Worm (Caenorhabditis elegans) whole organism, young adult: Measurements from ENCODE around the gene B0496.6.

Experiments
- D2030.7 ChIP-seq: fragments of 200-800 bp; sonication (Bioruptor generic); IDR thresholded peaks from 2 replicates; pipeline ENCODE4 v1.3.6; 2022; ENCODE audit warnings: missing genetic modification reagents, missing genetic modification characterization, missing compliant biosample characterization
- F22D6.2 ChIP-seq: sonication (generic microtip); optimal IDR thresholded peaks from 2 replicates; lab custom pipeline; 2016; ENCODE audit warnings: mild to moderate bottlenecking, missing genetic modification characterization, missing compliant biosample characterization
- F39B2.1 ChIP-seq: fragments of 200-800 bp; sonication (Bioruptor generic); IDR thresholded peaks from 2 replicates; pipeline ENCODE4 v1.3.6; 2022; ENCODE audit warnings: missing genetic modification reagents, missing genetic modification characterization, missing compliant biosample characterization
- F52B5.7 ChIP-seq: sonication (generic microtip); optimal IDR thresholded peaks from 2 replicates; lab custom pipeline; 2016; ENCODE audit warnings: mild to moderate bottlenecking, missing genetic modification characterization, missing compliant biosample characterization
- F55B11.4 ChIP-seq: sonication (generic microtip); optimal IDR thresholded peaks from 2 replicates; lab custom pipeline; 2016; ENCODE audit warnings: missing compliant biosample characterization, missing genetic modification characterization, borderline replicate concordance; ENCODE audit not compliant: insufficient read depth
- T26A5.8 ChIP-seq: sonication (generic microtip); optimal IDR thresholded peaks from 2 replicates; lab custom pipeline; 2016; ENCODE audit warnings: missing genetic modification characterization, missing compliant biosample characterization
- Y53G8AR.9 ChIP-seq: fragments of 200-800 bp; sonication (Bioruptor generic); conservative IDR thresholded peaks from 2 replicates; pipeline ENCODE4 v1.3.6; 2022; ENCODE audit warnings: missing genetic modification reagents, missing genetic modification characterization, missing compliant biosample characterization
- Y67H2A.10 ChIP-seq: fragments of 200-800 bp; sonication (Bioruptor generic); conservative IDR thresholded peaks from 2 replicates; pipeline ENCODE4 v1.3.6; 2022; ENCODE audit warnings: missing genetic modification reagents, missing genetic modification characterization, missing compliant biosample characterization
- akir-1 ChIP-seq: fragments of 200-800 bp; sonication (Bioruptor generic); optimal IDR thresholded peaks from 2 replicates; lab custom pipeline; 2018; ENCODE audit warnings: mild to moderate bottlenecking, missing genetic modification characterization, moderate library complexity, missing compliant biosample characterization
- atf-7 ChIP-seq: sonication (generic microtip); optimal IDR thresholded peaks from 2 replicates; lab custom pipeline; 2017; ENCODE audit warnings: mild to moderate bottlenecking, missing genetic modification characterization, missing compliant biosample characterization
- attf-3 ChIP-seq: fragments of 200-800 bp; sonication (Bioruptor generic); conservative IDR thresholded peaks from 2 replicates; pipeline ENCODE4 v1.3.6; 2022; ENCODE audit warnings: missing genetic modification reagents, missing genetic modification characterization, missing compliant biosample characterization
- cebp-1 ChIP-seq, 2 experiments: fragments of 200-800 bp in 1 of 2; sonication (Bioruptor generic) in 1 of 2; sonication (generic microtip) in 1 of 2; IDR thresholded peaks in 1 of 2; optimal IDR thresholded peaks in 1 of 2; 2 replicates each; pipeline versions ENCODE4 v1.3.6 to Lab custom; 2017 to 2022; ENCODE audit warnings: missing compliant biosample characterization in 2 of 2, missing genetic modification characterization in 2 of 2, mild to moderate bottlenecking in 1 of 2, missing genetic modification reagents in 1 of 2, moderate library complexity in 1 of 2
- ceh-40 ChIP-seq: fragments of 200-800 bp; sonication (Bioruptor generic); IDR thresholded peaks from 2 replicates; pipeline ENCODE4 v1.3.6; 2022; ENCODE audit warnings: missing genetic modification characterization, missing compliant biosample characterization
- dpff-1 ChIP-seq: sonication (generic microtip); optimal IDR thresholded peaks from 2 replicates; lab custom pipeline; 2017; ENCODE audit warnings: mild to moderate bottlenecking, missing genetic modification characterization, missing compliant biosample characterization
- ekl-4 ChIP-seq: fragments of 200-800 bp; sonication (Bioruptor generic); IDR thresholded peaks from 2 replicates; pipeline ENCODE4 v1.3.6; 2022; ENCODE audit warnings: missing genetic modification reagents, missing genetic modification characterization, missing compliant biosample characterization
- hrde-1 ChIP-seq: sonication (generic microtip); optimal IDR thresholded peaks from 2 replicates; lab custom pipeline; 2016; ENCODE audit warnings: missing genetic modification characterization, mild to moderate bottlenecking, missing compliant biosample characterization, moderate library complexity, missing genotype, missing genetic modification reagents, borderline replicate concordance
- let-607 ChIP-seq, 2 experiments: fragments of 200-800 bp in 1 of 2; sonication (Bioruptor generic) in 1 of 2; sonication (generic microtip) in 1 of 2; optimal IDR thresholded peaks; 2 replicates each; lab custom pipeline; 2016 to 2018; ENCODE audit warnings: mild to moderate bottlenecking in 2 of 2, missing compliant biosample characterization in 2 of 2, missing genetic modification characterization in 2 of 2, moderate library complexity in 2 of 2, missing genotype in 1 of 2
- lin-26 ChIP-seq: fragments of 200-800 bp; sonication (Bioruptor generic); IDR thresholded peaks from 2 replicates; pipeline ENCODE4 v1.3.6; 2022; ENCODE audit warnings: missing genetic modification reagents, missing genetic modification characterization, missing compliant biosample characterization
- lin-35 ChIP-seq, 3 experiments: fragments of 150-350 bp in 2 of 3; sonication (generic microtip) in 1 of 3; optimal IDR thresholded peaks; 2 replicates each; lab custom pipeline; 2014 to 2018; ENCODE audit warnings: missing biosample characterization in 3 of 3, missing genetic modification characterization in 3 of 3, missing genetic modification reagents in 3 of 3
- madf-10 ChIP-seq: sonication (generic microtip); optimal IDR thresholded peaks from 2 replicates; lab custom pipeline; 2016; ENCODE audit warnings: mild to moderate bottlenecking, missing genetic modification characterization, missing compliant biosample characterization
- madf-6 ChIP-seq: fragments of 200-800 bp; sonication (Bioruptor generic); IDR thresholded peaks from 2 replicates; pipeline ENCODE4 v1.3.6; 2022; ENCODE audit warnings: missing genetic modification reagents, missing genetic modification characterization, missing compliant biosample characterization
- madf-8 ChIP-seq: fragments of 200-800 bp; sonication (Bioruptor generic); conservative IDR thresholded peaks from 2 replicates; pipeline ENCODE4 v1.3.6; 2022; ENCODE audit warnings: missing genetic modification reagents, missing genetic modification characterization, missing compliant biosample characterization
- mel-28 ChIP-seq: sonication (generic microtip); optimal IDR thresholded peaks from 2 replicates; lab custom pipeline; 2016; ENCODE audit warnings: borderline replicate concordance, mild to moderate bottlenecking, missing genetic modification characterization, missing compliant biosample characterization
- mes-4 ChIP-seq: sonication (generic microtip); optimal IDR thresholded peaks from 2 replicates; lab custom pipeline; 2016; ENCODE audit warnings: missing genotype, missing genetic modification characterization, missing compliant biosample characterization
- mxl-1 ChIP-seq: sonication (generic microtip); optimal IDR thresholded peaks from 2 replicates; lab custom pipeline; 2016; ENCODE audit warnings: missing genetic modification characterization, missing compliant biosample characterization
- nfyb-1 ChIP-seq: fragments of 200-800 bp; sonication (Bioruptor generic); IDR thresholded peaks from 2 replicates; pipeline ENCODE4 v1.3.6; 2022; ENCODE audit warnings: missing genetic modification reagents, missing genetic modification characterization, missing compliant biosample characterization
- nhr-120 ChIP-seq: fragments of 200-800 bp; sonication (Bioruptor generic); IDR thresholded peaks from 2 replicates; pipeline ENCODE4 v1.3.6; 2022; ENCODE audit warnings: missing genetic modification characterization, missing compliant biosample characterization
- nhr-179 ChIP-seq: sonication (generic microtip); optimal IDR thresholded peaks from 2 replicates; lab custom pipeline; 2016; ENCODE audit warnings: mild to moderate bottlenecking, missing genetic modification characterization, missing compliant biosample characterization
- nhr-80 ChIP-seq: sonication (generic microtip); optimal IDR thresholded peaks from 2 replicates; lab custom pipeline; 2016; ENCODE audit warnings: missing genetic modification characterization, missing compliant biosample characterization
- snpc-3.4 ChIP-seq: sonication (generic microtip); optimal IDR thresholded peaks from 2 replicates; lab custom pipeline; 2017; ENCODE audit warnings: missing genetic modification characterization, mild to moderate bottlenecking, missing compliant biosample characterization, antibody characterized with exemption, moderate library complexity, missing genotype, missing genetic modification reagents
- zfh-2 ChIP-seq: fragments of 200-800 bp; sonication (Bioruptor generic); conservative IDR thresholded peaks from 2 replicates; pipeline ENCODE4 v1.3.6; 2022; ENCODE audit warnings: missing genetic modification reagents, missing genetic modification characterization, missing compliant biosample characterization
- ztf-18 ChIP-seq: sonication (generic microtip); optimal IDR thresholded peaks from 2 replicates; lab custom pipeline; 2016; ENCODE audit warnings: missing genotype, mild to moderate bottlenecking, missing genetic modification characterization, missing compliant biosample characterization
- ztf-26 ChIP-seq: sonication (generic microtip); optimal IDR thresholded peaks from 2 replicates; lab custom pipeline; 2017; ENCODE audit warnings: missing genetic modification characterization, missing compliant biosample characterization

The B0496.6 gene

DNA sequence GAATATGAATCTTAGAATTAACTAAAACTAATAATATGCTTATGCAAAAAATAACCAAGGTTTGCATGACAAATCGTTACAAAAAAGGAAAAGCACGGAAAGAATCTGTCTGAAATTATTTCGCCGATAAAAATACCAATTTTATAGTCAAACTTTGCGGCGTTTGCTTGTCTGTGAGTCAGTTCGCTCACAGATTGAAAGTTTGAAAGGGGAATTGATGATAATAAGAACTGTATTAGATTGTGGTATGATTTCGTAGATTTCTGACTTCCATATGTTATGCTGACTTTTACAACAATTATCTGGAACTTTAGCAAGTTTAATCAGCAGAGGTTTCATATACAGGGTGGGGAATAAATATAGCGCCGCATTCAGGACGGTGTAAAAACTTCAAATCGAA is 41.3 kb downstream of the B0496.6 start, which contains the start of gene F13B6.2:
TSS of gene F13B6.2 (minus strand) at position 101 of the 400 bp plus-strand sequence.
- TF ChIP-seq madf-10 (tag; lab: Kevin White, UChicago): no peak
- no peak for TF ChIP-seq mel-28 (tag; lab: Kevin White, UChicago)
- TF ChIP-seq F39B2.1 (GFP tag; lab: Robert Waterston, UW): no peak
- no peak for TF ChIP-seq Y53G8AR.9
- no peak for TF ChIP-seq madf-6 (GFP tag; lab: Robert Waterston, UW)
- TF ChIP-seq nhr-120 (GFP tag; lab: Robert Waterston, UW): no peak
- no peak for TF ChIP-seq zfh-2 (GFP tag; lab: Robert Waterston, UW)
- TF ChIP-seq mes-4 (tag; lab: Kevin White, UChicago): no peak
- no peak for TF ChIP-seq Y67H2A.10 (GFP tag; lab: Robert Waterston, UW)
- TF ChIP-seq let-607 (tag; optimal IDR thresholded peaks at IDR 0.05; lab: Kevin White, UChicago): no peak
- no peak for TF ChIP-seq cebp-1 (GFP tag; IDR thresholded peaks at IDR 0.05; lab: Robert Waterston, UW)
- no peak for TF ChIP-seq cebp-1 (tag; optimal IDR thresholded peaks at IDR 0.05; lab: Kevin White, UChicago)
- no peak for TF ChIP-seq F22D6.2 (tag; lab: Kevin White, UChicago)
- TF ChIP-seq atf-7: no peak
- TF ChIP-seq F55B11.4 (tag; lab: Kevin White, UChicago): no peak
- TF ChIP-seq ztf-18 (tag; lab: Kevin White, UChicago): no peak
- TF ChIP-seq, all 124 proteins: peak for 0

DNA sequence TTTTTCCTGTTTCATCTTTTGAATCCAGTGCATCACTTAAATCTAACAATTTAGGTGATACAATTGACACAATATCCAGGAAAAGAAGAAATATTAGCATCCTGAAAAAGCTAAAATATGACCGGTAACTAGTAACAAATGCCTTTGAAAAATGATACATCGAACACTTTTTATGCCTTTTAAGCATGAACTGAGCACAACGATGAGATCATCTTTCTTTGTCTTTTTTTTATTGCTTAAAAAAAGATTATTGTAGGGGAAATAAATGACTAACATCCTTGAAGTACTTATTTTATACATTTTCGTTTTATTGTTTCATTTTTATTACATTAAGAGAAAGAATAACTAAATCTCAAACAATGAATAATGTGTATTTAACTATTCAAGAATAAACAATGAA is 46.9 kb downstream of the B0496.6 start, which contains the start of gene F13B6.3:
TSS of gene F13B6.3 (minus strand) at position 101 of the 400 bp plus-strand sequence.
- TF ChIP-seq hrde-1 (tag; lab: Kevin White, UChicago): no peak
- no peak for TF ChIP-seq ztf-26 (tag; lab: Kevin White, UChicago)
- TF ChIP-seq F52B5.7 (tag; lab: Kevin White, UChicago): no peak
- no peak for TF ChIP-seq ekl-4 (GFP tag; lab: Robert Waterston, UW)
- TF ChIP-seq nhr-179 (tag; lab: Kevin White, UChicago): no peak
- TF ChIP-seq lin-26 (GFP tag; lab: Robert Waterston, UW): no peak
- TF ChIP-seq D2030.7 (GFP tag; lab: Robert Waterston, UW): no peak
- no peak for TF ChIP-seq Y53G8AR.9
- no peak for TF ChIP-seq ceh-40 (GFP tag; lab: Robert Waterston, UW)
- TF ChIP-seq nfyb-1 (GFP tag; lab: Robert Waterston, UW): no peak
- TF ChIP-seq mxl-1 (tag; lab: Kevin White, UChicago): no peak
- TF ChIP-seq lin-35 (GFP tag; optimal IDR thresholded peaks at IDR 0.05; lab: Kevin White, UChicago): no peak
- no peak for TF ChIP-seq madf-8 (GFP tag; lab: Robert Waterston, UW)
- TF ChIP-seq akir-1 (GFP tag; lab: Kevin White, UChicago): no peak
- TF ChIP-seq, all 124 proteins: peak for 0

DNA sequence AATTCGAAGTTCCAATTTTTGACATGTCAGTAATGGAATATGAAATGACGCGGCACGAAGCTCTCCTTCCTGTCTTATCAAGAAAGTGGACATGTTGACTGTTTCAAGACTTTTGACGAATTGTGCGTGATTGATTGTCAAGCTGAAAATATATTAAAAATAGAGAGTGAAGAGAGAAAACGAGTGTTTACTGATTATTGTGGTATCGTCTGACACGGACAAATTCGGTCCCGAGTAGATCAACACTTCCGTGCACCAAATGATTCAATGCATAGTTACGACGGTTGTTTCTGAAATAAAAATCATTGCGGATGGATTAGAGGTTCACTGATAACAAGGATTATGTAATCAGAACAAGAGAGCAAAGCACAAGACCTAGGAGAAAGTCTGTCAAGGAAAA is 48.3 kb downstream of the B0496.6 start:
- no peak for TF ChIP-seq snpc-3.4
- TF ChIP-seq F22D6.2 (tag; lab: Kevin White, UChicago): no peak
- TF ChIP-seq dpff-1: no peak
- TF ChIP-seq T26A5.8 (tag; lab: Kevin White, UChicago): no peak
- TF ChIP-seq attf-3 (GFP tag; lab: Robert Waterston, UW): no peak
- peak; percentile 55 for TF ChIP-seq nhr-80 (tag; lab: Kevin White, UChicago)

DNA sequence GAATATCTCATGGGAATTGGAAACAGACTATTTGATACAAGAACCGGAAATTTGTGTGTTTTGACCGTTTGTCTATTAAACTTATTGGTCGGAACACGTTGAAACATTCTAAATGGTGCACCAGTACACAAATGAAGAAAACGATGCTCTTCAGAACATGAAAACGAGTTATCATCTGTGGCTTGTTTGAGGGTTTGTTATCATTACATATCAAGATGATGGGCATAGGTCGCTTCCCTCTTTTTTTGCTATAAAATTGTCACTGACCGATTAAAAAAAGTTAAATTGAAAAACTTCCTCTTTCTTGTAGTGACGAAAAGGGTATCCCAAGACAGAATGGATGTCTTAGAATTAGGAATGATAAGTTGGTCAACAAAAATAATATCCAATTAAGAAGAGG is 49.7 kb downstream of the B0496.6 start:
- TF ChIP-seq nhr-80 (tag; lab: Kevin White, UChicago): peak; percentile 62
- no peak for TF ChIP-seq D2030.7 (GFP tag; lab: Robert Waterston, UW)
- TF ChIP-seq, all 124 proteins: peak for 1
